Worm (Caenorhabditis elegans) whole organism, young adult: Measurements from ENCODE around the gene memb-2.

Experiments
- F23B12.7 ChIP-seq: sonication (generic microtip); optimal IDR thresholded peaks from 2 replicates; lab custom pipeline; 2017; ENCODE audit warnings: missing genetic modification characterization, mild to moderate bottlenecking, missing compliant biosample characterization, antibody characterized with exemption, moderate library complexity; ENCODE audit not compliant: insufficient read depth
- Y53G8AR.9 ChIP-seq: fragments of 200-800 bp; sonication (Bioruptor generic); conservative IDR thresholded peaks from 2 replicates; pipeline ENCODE4 v1.3.6; 2022; ENCODE audit warnings: missing genetic modification reagents, missing genetic modification characterization, missing compliant biosample characterization
- Y67H2A.10 ChIP-seq: fragments of 200-800 bp; sonication (Bioruptor generic); conservative IDR thresholded peaks from 2 replicates; pipeline ENCODE4 v1.3.6; 2022; ENCODE audit warnings: missing genetic modification reagents, missing genetic modification characterization, missing compliant biosample characterization
- aptf-3 ChIP-seq: fragments of 200-800 bp; sonication (Bioruptor generic); IDR thresholded peaks from 2 replicates; pipeline ENCODE4 v1.3.6; 2022; ENCODE audit warnings: missing genetic modification characterization, missing compliant biosample characterization
- ccch-3 ChIP-seq: fragments of 200-800 bp; sonication (Bioruptor generic); optimal IDR thresholded peaks from 2 replicates; lab custom pipeline; 2018; ENCODE audit warnings: mild to moderate bottlenecking, missing genetic modification characterization, missing compliant biosample characterization
- ceh-27 ChIP-seq: fragments of 200-800 bp; sonication (Bioruptor generic); optimal IDR thresholded peaks from 2 replicates; lab custom pipeline; 2018; ENCODE audit warnings: mild to moderate bottlenecking, missing genetic modification characterization, moderate library complexity, missing compliant biosample characterization
- gei-17 ChIP-seq: fragments of 200-800 bp; sonication (Bioruptor generic); optimal IDR thresholded peaks from 2 replicates; lab custom pipeline; 2018; ENCODE audit warnings: mild to moderate bottlenecking, missing genetic modification characterization, missing compliant biosample characterization
- hlh-26 ChIP-seq: fragments of 200-800 bp; sonication (Bioruptor generic); conservative IDR thresholded peaks from 2 replicates; pipeline ENCODE4 v1.3.6; 2022; ENCODE audit warnings: missing genetic modification reagents, missing genetic modification characterization, missing compliant biosample characterization
- lin-35 ChIP-seq, 3 experiments: fragments of 150-350 bp in 2 of 3; sonication (generic microtip) in 1 of 3; optimal IDR thresholded peaks; 2 replicates each; lab custom pipeline; 2014 to 2018; ENCODE audit warnings: missing biosample characterization in 3 of 3, missing genetic modification characterization in 3 of 3, missing genetic modification reagents in 3 of 3
- nhr-80 ChIP-seq: sonication (generic microtip); optimal IDR thresholded peaks from 2 replicates; lab custom pipeline; 2016; ENCODE audit warnings: missing genetic modification characterization, missing compliant biosample characterization
- pha-4 ChIP-seq: fragments of 150-350 bp; sonication (generic microtip); optimal IDR thresholded peaks from 2 replicates; lab custom pipeline; 2014; ENCODE audit warnings: missing biosample characterization, missing genetic modification reagents, missing genetic modification characterization
- rcor-1 ChIP-seq: fragments of 200-800 bp; sonication (Bioruptor generic); IDR thresholded peaks from 2 replicates; pipeline ENCODE4 v1.3.6; 2022; ENCODE audit warnings: missing genetic modification reagents, missing genetic modification characterization, missing compliant biosample characterization

ce11 chrV:5660604-5661209 is 40.8 kb upstream of the memb-2 start, which contains the start of the genes mut-14 and C14C11.2:
- TF ChIP-seq rcor-1, result no peak
- TF ChIP-seq pha-4 (tag; lab: Kevin White, UChicago), result no peak
- no peak for TF ChIP-seq hlh-26 (GFP tag; lab: Robert Waterston, UW)
- TF ChIP-seq Y67H2A.10 (GFP tag; lab: Robert Waterston, UW), result no peak
- TF ChIP-seq lin-35 (GFP tag; optimal IDR thresholded peaks at IDR 0.05; lab: Kevin White, UChicago), result no peak
- TF ChIP-seq ccch-3 (GFP tag; lab: Kevin White, UChicago), result no peak
- TF ChIP-seq ceh-27, result no peak
- no peak for TF ChIP-seq gei-17 (GFP tag; lab: Kevin White, UChicago)
- TF ChIP-seq aptf-3 (GFP tag; lab: Robert Waterston, UW), result no peak
- TF ChIP-seq Y53G8AR.9 (GFP tag; lab: Robert Waterston, UW), result no peak
- TF ChIP-seq F23B12.7 (tag; lab: Kevin White, UChicago), result no peak
- no peak for TF ChIP-seq nhr-80
